Worm (Caenorhabditis elegans) whole organism, early embryonic: ENCODE measurements around the gene Y32H12A.6.

Source experiments
- B0310.2 ChIP-seq: sonication (generic microtip); optimal IDR thresholded peaks from 2 replicates; lab custom pipeline; 2016; ENCODE audit warnings: mild to moderate bottlenecking, missing genetic modification characterization, missing compliant biosample characterization
- F13C5.2 ChIP-seq: sonication (generic microtip); optimal IDR thresholded peaks from 2 replicates; lab custom pipeline; 2017; ENCODE audit warnings: mild to moderate bottlenecking, missing genetic modification characterization, inconsistent platforms, missing compliant biosample characterization
- aly-1 ChIP-seq: sonication (generic microtip); optimal IDR thresholded peaks from 2 replicates; lab custom pipeline; 2016; ENCODE audit warnings: missing genetic modification characterization, missing compliant biosample characterization
- ama-1 ChIP-seq: fragments of 150-350 bp; optimal IDR thresholded peaks from 2 replicates; lab custom pipeline; 2014
- ceh-13 ChIP-seq: fragments of 200-800 bp; sonication (Bioruptor generic); optimal IDR thresholded peaks from 2 replicates; lab custom pipeline; 2018; ENCODE audit warnings: mild to moderate bottlenecking, missing genetic modification characterization, missing compliant biosample characterization
- ceh-36 ChIP-seq: sonication (generic microtip); optimal IDR thresholded peaks from 2 replicates; lab custom pipeline; 2016; ENCODE audit warnings: missing genetic modification characterization, inconsistent platforms, missing compliant biosample characterization
- ets-7 ChIP-seq: sonication (generic microtip); optimal IDR thresholded peaks from 2 replicates; lab custom pipeline; 2016; ENCODE audit warnings: missing genotype, missing genetic modification characterization, missing compliant biosample characterization
- flt-1 ChIP-seq: fragments of 200-800 bp; sonication (Bioruptor generic); IDR thresholded peaks from 2 replicates; pipeline ENCODE4 v1.3.6; 2022; ENCODE audit warnings: missing genetic modification characterization, missing compliant biosample characterization
- hmbx-1 ChIP-seq: sonication (generic microtip); optimal IDR thresholded peaks from 2 replicates; lab custom pipeline; 2016; ENCODE audit warnings: mild to moderate bottlenecking, missing genetic modification characterization, missing compliant biosample characterization
- hmg-4 ChIP-seq: fragments of 200-800 bp; sonication (Bioruptor generic); optimal IDR thresholded peaks from 2 replicates; lab custom pipeline; 2018; ENCODE audit warnings: mild to moderate bottlenecking, missing genetic modification characterization, missing compliant biosample characterization
- hnd-1 ChIP-seq: sonication (generic microtip); optimal IDR thresholded peaks from 2 replicates; lab custom pipeline; 2016; ENCODE audit warnings: missing genetic modification characterization, missing compliant biosample characterization
- pes-1 ChIP-seq: fragments of 200-800 bp; sonication (Bioruptor generic); IDR thresholded peaks from 2 replicates; pipeline ENCODE4 v1.3.6; 2022; ENCODE audit warnings: missing genetic modification reagents, missing genetic modification characterization, missing compliant biosample characterization
- scrt-1 ChIP-seq: fragments of 200-800 bp; sonication (Bioruptor generic); IDR thresholded peaks from 2 replicates; pipeline ENCODE4 v1.3.6; 2022; ENCODE audit warnings: missing genetic modification characterization, missing compliant biosample characterization
- sea-1 ChIP-seq: fragments of 200-800 bp; sonication (Bioruptor generic); conservative IDR thresholded peaks from 2 replicates; pipeline ENCODE4 v1.3.6; 2022; ENCODE audit warnings: missing genetic modification characterization, missing compliant biosample characterization
- tbx-11 ChIP-seq: fragments of 200-800 bp; sonication (Bioruptor generic); IDR thresholded peaks from 2 replicates; pipeline ENCODE4 v1.3.6; 2022; ENCODE audit warnings: missing genetic modification characterization, missing compliant biosample characterization
- tbx-37 ChIP-seq: fragments of 200-800 bp; sonication (Bioruptor generic); conservative IDR thresholded peaks from 2 replicates; pipeline ENCODE4 v1.3.6; 2022; ENCODE audit warnings: missing genetic modification reagents, missing genetic modification characterization, missing compliant biosample characterization
- tra-4 ChIP-seq: sonication (generic microtip); optimal IDR thresholded peaks from 2 replicates; lab custom pipeline; 2017; ENCODE audit warnings: missing genetic modification characterization, missing compliant biosample characterization

Gene Y32H12A.6

ce11 chrIII:5417921-5418320, 35.9 kb upstream of the Y32H12A.6 start:
- TF ChIP-seq flt-1 = no peak
- no peak for TF ChIP-seq pes-1
- no peak for TF ChIP-seq tbx-11
- no peak for TF ChIP-seq F13C5.2 (tag; lab: Kevin White, UChicago)

DNA sequence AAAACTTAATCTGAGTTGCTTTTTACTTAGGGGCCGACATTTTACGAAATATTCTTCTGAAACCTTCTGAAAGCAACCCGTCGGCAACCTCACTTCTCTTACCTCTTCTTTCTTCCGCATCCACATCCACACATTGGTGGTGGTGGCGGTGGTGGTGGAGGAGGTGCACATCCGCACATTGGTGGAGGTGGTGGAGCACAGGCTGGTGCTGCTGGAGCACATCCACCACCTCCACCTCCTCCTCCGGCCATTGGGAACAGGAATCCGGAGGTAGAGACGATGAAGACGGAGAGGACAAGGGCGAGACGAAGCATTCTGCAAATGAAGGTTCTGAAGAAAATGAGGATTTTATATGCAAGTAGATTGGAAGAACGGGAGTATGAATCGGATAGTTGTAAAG, 31.7 kb upstream of the Y32H12A.6 start, which contains the start of gene grl-22:
TSS of gene grl-22 (minus strand) at position 332 of the 400 bp plus-strand sequence.
- TF ChIP-seq ets-7 (tag; lab: Kevin White, UChicago) (no peak), scrt-1 (GFP tag; lab: Robert Waterston, UW) (no peak)

- no peak for TF ChIP-seq hnd-1 (tag; lab: Kevin White, UChicago)
- no peak for TF ChIP-seq aly-1 (tag; lab: Kevin White, UChicago)
- no peak for TF ChIP-seq sea-1 (GFP tag; lab: Robert Waterston, UW)
- no peak for TF ChIP-seq B0310.2 (tag; lab: Kevin White, UChicago)
- no peak for TF ChIP-seq pes-1
- no peak for TF ChIP-seq flt-1
- TF ChIP-seq hmbx-1 (tag; lab: Kevin White, UChicago) = no peak
- no peak for TF ChIP-seq ama-1
Observed at ce11 chrIII:5407588-5407987, 25.6 kb upstream of the Y32H12A.6 start, which contains the start of gene W03A5.1. Gene W03A5.1, plus strand, starts transcription at chrIII:5407888.

ce11 chrIII:5407060-5407459, 25.1 kb upstream of the Y32H12A.6 start:
- TF ChIP-seq F13C5.2 (tag; lab: Kevin White, UChicago) (no peak), hmg-4 (no peak), hnd-1 (tag; lab: Kevin White, UChicago) (no peak), tbx-37 (GFP tag; lab: Robert Waterston, UW) (no peak), aly-1 (tag; lab: Kevin White, UChicago) (no peak), scrt-1 (GFP tag; lab: Robert Waterston, UW) (no peak), sea-1 (GFP tag; lab: Robert Waterston, UW) (no peak), ceh-36 (tag; lab: Kevin White, UChicago) (no peak), flt-1 (no peak), pes-1 (no peak), ama-1 (no peak), tra-4 (tag; lab: Kevin White, UChicago) (no peak)

ce11 chrIII:5406314-5406713, 24.3 kb upstream of the Y32H12A.6 start:
- no peak for TF ChIP-seq pes-1
- TF ChIP-seq scrt-1 (GFP tag; lab: Robert Waterston, UW) = no peak
- TF ChIP-seq flt-1 = no peak
- TF ChIP-seq hnd-1 (tag; lab: Kevin White, UChicago) = no peak
- TF ChIP-seq aly-1 (tag; lab: Kevin White, UChicago) = no peak
- no peak for TF ChIP-seq ceh-36 (tag; lab: Kevin White, UChicago)
- no peak for TF ChIP-seq ceh-13 (GFP tag; lab: Kevin White, UChicago)
- no peak for TF ChIP-seq sea-1 (GFP tag; lab: Robert Waterston, UW)
- no peak for TF ChIP-seq hmbx-1 (tag; lab: Kevin White, UChicago)
- TF ChIP-seq hmg-4 = no peak
- TF ChIP-seq ama-1 = no peak
- no peak for TF ChIP-seq B0310.2 (tag; lab: Kevin White, UChicago)
- no peak for TF ChIP-seq F13C5.2 (tag; lab: Kevin White, UChicago)
- TF ChIP-seq tbx-11 = no peak
- TF ChIP-seq tra-4 (tag; lab: Kevin White, UChicago) = no peak
- TF ChIP-seq tbx-37 (GFP tag; lab: Robert Waterston, UW) = no peak

ce11 chrIII:5405628-5406084, 23.7 kb upstream of the Y32H12A.6 start, which contains the start of the genes W03A5.2 and Y32H12A.8:
Gene W03A5.2, plus strand, starts transcription at chrIII:5406034.
Gene Y32H12A.8, minus strand, starts transcription at chrIII:5406037.
- no peak for TF ChIP-seq tbx-37 (GFP tag; lab: Robert Waterston, UW)
- no peak for TF ChIP-seq scrt-1 (GFP tag; lab: Robert Waterston, UW)
- no peak for TF ChIP-seq ets-7 (tag; lab: Kevin White, UChicago)
- no peak for TF ChIP-seq B0310.2 (tag; lab: Kevin White, UChicago)
- no peak for TF ChIP-seq hmbx-1 (tag; lab: Kevin White, UChicago)

DNA sequence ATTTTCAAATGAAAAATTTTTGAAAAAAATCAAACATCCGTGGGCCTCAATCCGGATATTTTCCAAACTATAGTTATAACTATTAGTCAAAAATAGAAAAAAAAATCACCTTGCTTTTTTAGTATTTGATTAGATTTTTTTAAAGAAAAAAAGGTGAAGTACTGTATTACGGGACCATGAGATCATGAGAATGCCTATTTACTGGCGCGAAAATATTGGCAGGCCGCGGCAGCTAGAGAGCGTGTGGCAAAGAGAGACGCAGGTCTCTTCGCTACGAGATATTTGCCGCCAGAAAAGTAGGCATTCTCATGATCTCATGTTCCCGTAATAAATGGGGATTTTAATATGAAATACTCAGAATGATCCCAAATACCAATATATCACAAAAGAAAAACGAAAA, 23.0 kb upstream of the Y32H12A.6 start:
- TF ChIP-seq sea-1 (GFP tag; lab: Robert Waterston, UW) = no peak
- no peak for TF ChIP-seq hmg-4
- TF ChIP-seq tra-4 (tag; lab: Kevin White, UChicago) = no peak
- TF ChIP-seq hnd-1 (tag; lab: Kevin White, UChicago) = no peak
- TF ChIP-seq ets-7 (tag; lab: Kevin White, UChicago) = no peak
- no peak for TF ChIP-seq aly-1 (tag; lab: Kevin White, UChicago)
- no peak for TF ChIP-seq F13C5.2 (tag; lab: Kevin White, UChicago)
- no peak for TF ChIP-seq scrt-1 (GFP tag; lab: Robert Waterston, UW)
- no peak for TF ChIP-seq ama-1
- TF ChIP-seq tbx-11 = no peak
- TF ChIP-seq ceh-13 (GFP tag; lab: Kevin White, UChicago) = no peak
- TF ChIP-seq pes-1 = no peak
- TF ChIP-seq ceh-36 (tag; lab: Kevin White, UChicago) = no peak
- no peak for TF ChIP-seq hmbx-1 (tag; lab: Kevin White, UChicago)

ce11 chrIII:5402419-5402818, 20.4 kb upstream of the Y32H12A.6 start:
- no peak for TF ChIP-seq tbx-11
- TF ChIP-seq flt-1 = no peak
- no peak for TF ChIP-seq sea-1 (GFP tag; lab: Robert Waterston, UW)
- no peak for TF ChIP-seq aly-1 (tag; lab: Kevin White, UChicago)
- no peak for TF ChIP-seq ets-7 (tag; lab: Kevin White, UChicago)
